Fruit fly (Drosophila melanogaster) whole organism, prepupa: ENCODE results near the gene CG5676.

ENCODE experiments used
- CG3032 ChIP-seq: fragments of 200-800 bp; optimal IDR thresholded peaks from 2 replicates; lab custom pipeline; 2019; ENCODE audit warnings: missing biosample characterization, mild to moderate bottlenecking, missing genetic modification characterization, moderate library complexity
- CG8319 ChIP-seq: fragments of 200-800 bp; sonication (Bioruptor generic); optimal IDR thresholded peaks from 3 replicates; lab custom pipeline; 2016; ENCODE audit warnings: missing biosample characterization, missing genetic modification characterization
- Eip75B ChIP-seq: fragments of 200-800 bp; sonication (Bioruptor generic); optimal IDR thresholded peaks from 3 replicates; lab custom pipeline; 2016; ENCODE audit warnings: missing biosample characterization, missing genetic modification characterization
- Eip78C ChIP-seq: fragments of 200-800 bp; sonication (Bioruptor generic); peaks from one replicate; lab custom pipeline; 2016; ENCODE audit warnings: missing biosample characterization, missing genetic modification characterization
- Hr39 ChIP-seq: fragments of 200-800 bp; sonication (Bioruptor generic); optimal IDR thresholded peaks from 2 replicates; lab custom pipeline; 2016; ENCODE audit warnings: missing biosample characterization, missing genetic modification characterization
- Hr4 ChIP-seq: fragments of 200-800 bp; sonication (Bioruptor generic); optimal IDR thresholded peaks from 3 replicates; lab custom pipeline; 2016; ENCODE audit warnings: missing biosample characterization, missing genetic modification characterization
- OdsH ChIP-seq: fragments of 200-800 bp; sonication (Bioruptor generic); optimal IDR thresholded peaks from 3 replicates; lab custom pipeline; 2016; ENCODE audit warnings: missing biosample characterization, missing genetic modification characterization
- Sox15 ChIP-seq: fragments of 200-800 bp; sonication (Bioruptor generic); optimal IDR thresholded peaks from 3 replicates; lab custom pipeline; 2016; ENCODE audit warnings: missing biosample characterization, missing genetic modification characterization
- fd59A ChIP-seq: fragments of 200-800 bp; sonication (Bioruptor generic); optimal IDR thresholded peaks from 2 replicates; lab custom pipeline; 2017; ENCODE audit warnings: missing biosample characterization, mild to moderate bottlenecking, missing genetic modification characterization, missing genetic modification reagents

- TF ChIP-seq Sox15 (GFP tag; lab: Kevin White, UChicago) (no peak), OdsH (GFP tag; lab: Kevin White, UChicago) (no peak), fd59A (no peak), Hr4 (GFP tag; lab: Kevin White, UChicago) (no peak), CG8319 (GFP tag; lab: Kevin White, UChicago) (no peak), CG3032 (tag; lab: Kevin White, UChicago) (peak; percentile 67), Eip78C (GFP tag; lab: Kevin White, UChicago) (peak; percentile 84), Hr39 (GFP tag; lab: Kevin White, UChicago) (no peak), Eip75B (GFP tag; lab: Kevin White, UChicago) (no peak)
Observed at dm6 chr2L:10276436-10276835, 20.7 kb upstream of the CG5676 start.
